Worm (Caenorhabditis elegans): ENCODE measurements around the gene msp-81.
"Not testable (repeated sequence)": the region's sequence is repeated elsewhere in the genome, so short reads cannot be mapped to it uniquely, and the experiment has no call there.

Gene msp-81

DNA sequence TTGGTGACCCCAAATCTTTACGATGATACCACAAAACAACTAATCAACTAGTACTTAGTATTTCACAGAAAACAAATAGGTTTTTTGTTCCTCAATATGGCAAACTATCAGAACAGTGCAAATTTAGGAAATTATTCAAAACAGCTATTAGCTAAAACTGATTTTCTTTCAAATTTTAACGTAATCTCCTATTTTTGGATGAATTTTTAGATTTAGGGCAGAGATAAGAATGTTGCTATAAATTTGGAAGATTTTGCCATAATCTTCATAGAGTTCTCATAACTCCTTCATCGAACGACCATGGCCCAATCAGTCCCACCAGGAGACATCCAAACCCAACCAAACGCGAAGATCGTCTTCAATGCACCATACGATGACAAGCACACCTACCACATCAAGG, 1.1 kb upstream of the msp-81 start, which contains the start of gene msp-10:
TSS of gene msp-10 (plus strand) at position 301 of the 400 bp plus-strand sequence.
- not testable (repeated sequence) for TF ChIP-seq lin-13, blmp-1, mls-2 (tag; optimal IDR thresholded peaks at IDR 0.05)

- TF ChIP-seq mab-5 (tag; optimal IDR thresholded peaks at IDR 0.05) (no peak), bed-3 (GFP tag; optimal IDR thresholded peaks at IDR 0.05) (no peak), mep-1 (tag; optimal IDR thresholded peaks at IDR 0.05) (no peak), pha-4 (tag; optimal IDR thresholded peaks at IDR 0.05) (no peak), blmp-1 (tag; optimal IDR thresholded peaks at IDR 0.05) (no peak)
Observed at ce11 chrIV:9833337-9833736, 2.9 kb downstream of the msp-81 start.

- no peak for TF ChIP-seq unc-62 (GFP tag; optimal IDR thresholded peaks at IDR 0.05)
- TF ChIP-seq elt-3 (tag; optimal IDR thresholded peaks at IDR 0.05), result no peak
- TF ChIP-seq sptf-1 (tag; optimal IDR thresholded peaks at IDR 0.05), result no peak
- TF ChIP-seq sem-2 (GFP tag; optimal IDR thresholded peaks at IDR 0.05), result no peak
- TF ChIP-seq nhr-76 (tag; optimal IDR thresholded peaks at IDR 0.05), result no peak
- no peak for TF ChIP-seq lin-13 (tag; optimal IDR thresholded peaks at IDR 0.05)
- TF ChIP-seq lin-32 (GFP tag; optimal IDR thresholded peaks at IDR 0.05), result no peak
- no peak for TF ChIP-seq mls-2 (tag; optimal IDR thresholded peaks at IDR 0.05)
- TF ChIP-seq nhr-237 (tag; optimal IDR thresholded peaks at IDR 0.05), result no peak
- TF ChIP-seq bed-3 (GFP tag; optimal IDR thresholded peaks at IDR 0.05), result no peak
- TF ChIP-seq ceh-39 (tag; optimal IDR thresholded peaks at IDR 0.05), result no peak
- TF ChIP-seq unc-120 (tag; optimal IDR thresholded peaks at IDR 0.05; ENCODE audit: poor library complexity, severe bottlenecking), result no peak
- no peak for TF ChIP-seq hlh-1 (tag; optimal IDR thresholded peaks at IDR 0.05)
- TF ChIP-seq snpc-4 (tag; optimal IDR thresholded peaks at IDR 0.05), result no peak
- no peak for TF ChIP-seq lsy-2 (tag; optimal IDR thresholded peaks at IDR 0.05)
Observed at ce11 chrIV:9832586-9832985, 3.6 kb downstream of the msp-81 start, which contains the start of gene kin-21. kin-21 (plus strand) TSS chrIV:9832886.

ce11 chrIV:9825196-9825744, 10.9 kb downstream of the msp-81 start, which contains the start of gene mtr-4:
mtr-4 (plus strand) TSS chrIV:9825694.
- TF ChIP-seq M03D4.4 (tag; optimal IDR thresholded peaks at IDR 0.05) (no peak), lin-13 (tag; optimal IDR thresholded peaks at IDR 0.05) (no peak), mab-5 (tag; optimal IDR thresholded peaks at IDR 0.05) (no peak), nhr-28 (tag; optimal IDR thresholded peaks at IDR 0.05) (no peak), elt-3 (tag; optimal IDR thresholded peaks at IDR 0.05) (no peak), ceh-83 (GFP tag; optimal IDR thresholded peaks at IDR 0.05) (no peak), zip-8 (tag; optimal IDR thresholded peaks at IDR 0.05) (no peak), sem-2 (GFP tag; optimal IDR thresholded peaks at IDR 0.05) (no peak), pha-4 (tag; optimal IDR thresholded peaks at IDR 0.05) (no peak), hlh-1 (tag; optimal IDR thresholded peaks at IDR 0.05) (no peak), unc-120 (tag; optimal IDR thresholded peaks at IDR 0.05; ENCODE audit: poor library complexity, severe bottlenecking) (no peak), unc-39 (tag; optimal IDR thresholded peaks at IDR 0.05) (no peak), nhr-12 (tag; optimal IDR thresholded peaks at IDR 0.05) (no peak), unc-62 (GFP tag; optimal IDR thresholded peaks at IDR 0.05) (no peak), drap-1 (GFP tag; optimal IDR thresholded peaks at IDR 0.05) (no peak), mep-1 (tag; optimal IDR thresholded peaks at IDR 0.05) (no peak), mls-2 (tag; optimal IDR thresholded peaks at IDR 0.05) (no peak), ceh-39 (tag; optimal IDR thresholded peaks at IDR 0.05) (no peak)

DNA sequence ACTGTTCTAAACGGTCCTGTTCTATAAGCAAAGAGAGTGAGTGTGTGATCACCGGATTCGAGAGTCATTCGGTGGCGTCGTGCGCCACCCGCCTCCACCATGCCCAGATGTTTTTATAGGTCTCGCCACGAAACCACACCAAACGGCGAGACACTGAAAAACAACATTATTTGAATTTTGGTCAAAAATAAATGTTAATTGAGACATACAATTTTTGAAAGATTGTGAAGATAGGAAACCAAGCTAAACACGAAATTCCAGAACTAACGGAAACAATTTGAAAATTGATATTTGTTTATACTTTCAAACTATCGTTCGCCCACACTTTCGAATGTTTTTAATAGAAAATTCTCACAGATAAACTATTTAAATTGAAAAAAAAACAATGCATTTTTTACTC, 11.7 kb downstream of the msp-81 start, which contains the start of gene catp-6:
TSS of gene catp-6 (minus strand) at position 101 of the 400 bp plus-strand sequence.
- TF ChIP-seq flh-1 (GFP tag; optimal IDR thresholded peaks at IDR 0.05) (no peak), mep-1 (tag; optimal IDR thresholded peaks at IDR 0.05) (no peak), ztf-11 (tag; optimal IDR thresholded peaks at IDR 0.05) (no peak), lin-32 (GFP tag; optimal IDR thresholded peaks at IDR 0.05) (no peak), ceh-39 (tag; optimal IDR thresholded peaks at IDR 0.05) (no peak), sptf-1 (tag; optimal IDR thresholded peaks at IDR 0.05) (no peak), M03D4.4 (tag; optimal IDR thresholded peaks at IDR 0.05) (no peak)

DNA sequence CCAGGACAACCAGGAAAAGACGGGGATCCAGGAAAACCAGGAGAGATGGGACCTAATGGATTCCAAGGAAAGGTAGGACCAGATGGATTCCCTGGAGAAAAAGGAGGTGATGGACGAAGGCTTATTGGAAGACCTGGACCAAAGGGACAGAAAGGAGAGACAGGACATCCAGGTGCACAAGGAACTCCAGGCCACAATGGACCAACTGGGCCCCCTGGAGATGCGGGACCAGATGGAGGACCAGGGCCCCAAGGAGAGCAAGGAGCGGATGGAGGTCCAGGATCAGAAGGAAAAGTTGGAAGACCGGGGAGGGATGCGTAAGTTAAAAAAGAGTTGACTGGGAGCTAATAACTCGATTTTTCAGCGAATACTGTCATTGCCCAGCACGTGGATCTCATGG, 13.6 kb downstream of the msp-81 start:
- no peak for TF ChIP-seq M03D4.4 (tag; optimal IDR thresholded peaks at IDR 0.05)
- no peak for TF ChIP-seq tbx-8 (GFP tag; optimal IDR thresholded peaks at IDR 0.05)
- TF ChIP-seq flh-1 (GFP tag; optimal IDR thresholded peaks at IDR 0.05), result no peak
- TF ChIP-seq mep-1 (tag; optimal IDR thresholded peaks at IDR 0.05), result no peak
- no peak for TF ChIP-seq nhr-237 (tag; optimal IDR thresholded peaks at IDR 0.05)
- TF ChIP-seq elt-1 (tag; optimal IDR thresholded peaks at IDR 0.05; ENCODE audit: borderline replicate concordance, insufficient read depth), result no peak
- no peak for TF ChIP-seq unc-39 (tag; optimal IDR thresholded peaks at IDR 0.05)
- TF ChIP-seq unc-120 (tag; optimal IDR thresholded peaks at IDR 0.05; ENCODE audit: poor library complexity, severe bottlenecking), result no peak
- TF ChIP-seq ham-2 (GFP tag; optimal IDR thresholded peaks at IDR 0.05), result no peak
- TF ChIP-seq nhr-12 (tag; optimal IDR thresholded peaks at IDR 0.05), result no peak
- no peak for TF ChIP-seq zip-8 (tag; optimal IDR thresholded peaks at IDR 0.05)
- no peak for TF ChIP-seq drap-1 (GFP tag; optimal IDR thresholded peaks at IDR 0.05)
- no peak for TF ChIP-seq nhr-2 (tag; optimal IDR thresholded peaks at IDR 0.05)
- TF ChIP-seq hlh-1 (tag; optimal IDR thresholded peaks at IDR 0.05), result no peak
- TF ChIP-seq ceh-43 (GFP tag; optimal IDR thresholded peaks at IDR 0.05), result no peak
- TF ChIP-seq blmp-1 (tag; optimal IDR thresholded peaks at IDR 0.05), result no peak
- no peak for TF ChIP-seq lin-13 (tag; optimal IDR thresholded peaks at IDR 0.05)
- no peak for TF ChIP-seq lin-32 (GFP tag; optimal IDR thresholded peaks at IDR 0.05)
- TF ChIP-seq lsy-2 (tag; optimal IDR thresholded peaks at IDR 0.05), result no peak
